Worm (Caenorhabditis elegans): ENCODE data around the gene ttr-1.

- TF ChIP-seq unc-62 (GFP tag; optimal IDR thresholded peaks at IDR 0.05), result no peak
- TF ChIP-seq ztf-11 (tag; optimal IDR thresholded peaks at IDR 0.05), result no peak
Measured at ce11 chrIII:9963447-9963846, 34.6 kb downstream of the ttr-1 start.
